Fruit fly (Drosophila melanogaster) whole organism, embryonic: ENCODE measurements around the gene Sec13.

Experiments used
- CG10565 ChIP-seq: fragments of 200-800 bp; sonication (Bioruptor generic); optimal IDR thresholded peaks from 3 replicates; lab custom pipeline; 2016; ENCODE audit warnings: missing biosample characterization, mild to moderate bottlenecking, missing genetic modification characterization
- CG11560 ChIP-seq: fragments of 200-800 bp; sonication (Bioruptor generic); IDR thresholded peaks from 3 replicates; pipeline ENCODE4 v1.3.6; 2022; ENCODE audit warnings: missing biosample characterization, missing genetic modification characterization
- CG11696 ChIP-seq: fragments of 200-800 bp; sonication (Bioruptor generic); IDR thresholded peaks from 2 replicates; pipeline ENCODE4 v1.3.6; 2022; ENCODE audit warnings: missing biosample characterization, missing genetic modification characterization
- CG12071 ChIP-seq: fragments of 200-800 bp; sonication (Bioruptor generic); optimal IDR thresholded peaks from 3 replicates; lab custom pipeline; 2018; ENCODE audit warnings: missing biosample characterization, mild to moderate bottlenecking, missing genetic modification characterization
- CG12744 ChIP-seq: fragments of 200-800 bp; sonication (Bioruptor generic); optimal IDR thresholded peaks from 2 replicates; lab custom pipeline; 2016; ENCODE audit warnings: missing biosample characterization, missing genetic modification characterization
- CG15479 ChIP-seq: fragments of 200-800 bp; sonication (Bioruptor generic); optimal IDR thresholded peaks from 3 replicates; lab custom pipeline; 2019; ENCODE audit warnings: missing biosample characterization, mild to moderate bottlenecking, missing genetic modification characterization, moderate library complexity
- CG15696 ChIP-seq: fragments of 200-800 bp; sonication (Bioruptor generic); optimal IDR thresholded peaks from 2 replicates; lab custom pipeline; 2019; ENCODE audit warnings: missing biosample characterization, mild to moderate bottlenecking, missing genetic modification characterization, moderate library complexity
- CG17829 ChIP-seq: fragments of 200-800 bp; optimal IDR thresholded peaks from 2 replicates; lab custom pipeline; 2019; ENCODE audit warnings: missing biosample characterization, mild to moderate bottlenecking, missing genetic modification characterization, moderate library complexity
- CG18764 ChIP-seq: fragments of 200-800 bp; sonication (Bioruptor generic); optimal IDR thresholded peaks from 3 replicates; lab custom pipeline; 2016; ENCODE audit warnings: missing biosample characterization, missing genetic modification characterization
- CG2202 ChIP-seq: fragments of 200-800 bp; sonication (Bioruptor generic); optimal IDR thresholded peaks from 2 replicates; lab custom pipeline; 2018; ENCODE audit warnings: missing biosample characterization, mild to moderate bottlenecking, missing genetic modification characterization
- CG6813 ChIP-seq: fragments of 200-800 bp; sonication (Bioruptor generic); optimal IDR thresholded peaks from 2 replicates; lab custom pipeline; 2017; ENCODE audit warnings: missing biosample characterization, missing genetic modification characterization, mild to moderate bottlenecking, moderate library complexity, missing genetic modification reagents
- CG7963 ChIP-seq: fragments of 200-800 bp; sonication (Bioruptor generic); IDR thresholded peaks from 3 replicates; pipeline ENCODE4 v1.3.6; 2022; ENCODE audit warnings: missing biosample characterization, missing genetic modification characterization; ENCODE audit not compliant: partially characterized antibody
- CG8089 ChIP-seq: fragments of 200-800 bp; sonication (Bioruptor generic); optimal IDR thresholded peaks from 3 replicates; lab custom pipeline; 2016; ENCODE audit warnings: missing biosample characterization, missing genetic modification characterization
- CrebB ChIP-seq: fragments of 200-800 bp; sonication (Bioruptor generic); optimal IDR thresholded peaks from 3 replicates; lab custom pipeline; 2018; ENCODE audit warnings: missing biosample characterization, mild to moderate bottlenecking, missing genetic modification characterization
- D ChIP-seq, 2 experiments: fragments of 200-800 bp in 1 of 2; fragments of >200 bp in 1 of 2; sonication (Bioruptor generic) in 1 of 2; optimal IDR thresholded peaks; 2 replicates in 1 of 2; 3 replicates in 1 of 2; lab custom pipeline; 2017; ENCODE audit warnings: mild to moderate bottlenecking in 1 of 2, missing biosample characterization in 1 of 2, missing genetic modification characterization in 1 of 2, missing genetic modification reagents in 1 of 2
- Dfd ChIP-seq, 2 experiments: fragments of >200 bp; optimal IDR thresholded peaks; 2 replicates each; lab custom pipeline; 2017; ENCODE audit warnings: missing biosample characterization in 2 of 2, missing genetic modification characterization in 2 of 2
- Dref ChIP-seq: fragments of 200-800 bp; sonication (Bioruptor generic); IDR thresholded peaks from 2 replicates; pipeline ENCODE4 v1.3.6; 2022; ENCODE audit warnings: missing biosample characterization, missing genetic modification characterization
- Elba2 ChIP-seq: fragments of 200-800 bp; sonication (Bioruptor generic); optimal IDR thresholded peaks from 3 replicates; lab custom pipeline; 2016; ENCODE audit warnings: missing biosample characterization, missing genetic modification characterization
- HHEX ChIP-seq: fragments of 200-800 bp; sonication (Bioruptor generic); optimal IDR thresholded peaks from 3 replicates; lab custom pipeline; 2017; ENCODE audit warnings: missing biosample characterization, mild to moderate bottlenecking, missing genetic modification characterization, missing genetic modification reagents
- HLH4C ChIP-seq: fragments of 200-800 bp; sonication (Bioruptor generic); IDR thresholded peaks from 3 replicates; pipeline ENCODE4 v1.3.6; 2022; ENCODE audit warnings: missing biosample characterization, missing genetic modification characterization; ENCODE audit not compliant: partially characterized antibody
- Lpt ChIP-seq: fragments of >200 bp; optimal IDR thresholded peaks from 2 replicates; lab custom pipeline; 2018; ENCODE audit warnings: missing biosample characterization, missing genetic modification characterization
- Myb ChIP-seq: fragments of 200-800 bp; sonication (Bioruptor generic); optimal IDR thresholded peaks from 2 replicates; lab custom pipeline; 2016; ENCODE audit warnings: missing biosample characterization, missing genetic modification characterization
- Nf-YB ChIP-seq: fragments of 200-800 bp; sonication (Bioruptor generic); optimal IDR thresholded peaks from 3 replicates; lab custom pipeline; 2019; ENCODE audit warnings: missing biosample characterization, mild to moderate bottlenecking, missing genetic modification characterization, moderate library complexity
- cg ChIP-seq: fragments of 200-800 bp; sonication (Bioruptor generic); optimal IDR thresholded peaks from 3 replicates; lab custom pipeline; 2019; ENCODE audit warnings: missing biosample characterization, mild to moderate bottlenecking, missing genetic modification characterization, moderate library complexity
- ci ChIP-seq: fragments of 200-800 bp; sonication (Bioruptor generic); IDR thresholded peaks from 3 replicates; pipeline ENCODE4 v1.3.6; 2022; ENCODE audit warnings: missing biosample characterization, missing genetic modification characterization
- crol ChIP-seq: fragments of 200-800 bp; sonication (Bioruptor generic); IDR thresholded peaks from 2 replicates; pipeline ENCODE4 v1.3.6; 2022; ENCODE audit warnings: missing biosample characterization, missing genetic modification characterization
- da ChIP-seq: fragments of 200-800 bp; sonication (Bioruptor generic); optimal IDR thresholded peaks from 2 replicates; lab custom pipeline; 2016; ENCODE audit warnings: missing biosample characterization, missing genetic modification characterization
- danr ChIP-seq: fragments of 200-800 bp; sonication (Bioruptor generic); IDR thresholded peaks from 2 replicates; pipeline ENCODE4 v1.3.6; 2022; ENCODE audit warnings: missing biosample characterization, missing genetic modification characterization
- exex ChIP-seq: fragments of 200-800 bp; sonication (Bioruptor generic); optimal IDR thresholded peaks from 4 replicates; lab custom pipeline; 2018; ENCODE audit warnings: missing biosample characterization, mild to moderate bottlenecking, missing genetic modification characterization, moderate library complexity
- kay ChIP-seq: fragments of 200-800 bp; sonication (Bioruptor generic); optimal IDR thresholded peaks from 2 replicates; lab custom pipeline; 2016; ENCODE audit warnings: missing biosample characterization, missing genetic modification characterization
- kni ChIP-seq: fragments of 200-800 bp; sonication (Bioruptor generic); optimal IDR thresholded peaks from 3 replicates; lab custom pipeline; 2017; ENCODE audit warnings: mild to moderate bottlenecking, missing biosample characterization, missing genetic modification reagents, missing genetic modification characterization
- lab ChIP-seq: fragments of 200-800 bp; sonication (Bioruptor generic); optimal IDR thresholded peaks from 3 replicates; lab custom pipeline; 2017; ENCODE audit warnings: missing biosample characterization, missing genetic modification characterization, mild to moderate bottlenecking, moderate library complexity, missing genetic modification reagents
- lov ChIP-seq, 2 experiments: fragments of 200-800 bp in 1 of 2; fragments of >200 bp in 1 of 2; sonication (Bioruptor generic) in 1 of 2; IDR thresholded peaks in 1 of 2; optimal IDR thresholded peaks in 1 of 2; 2 replicates in 1 of 2; 3 replicates in 1 of 2; pipeline versions ENCODE4 v1.3.6 to Lab custom; 2017 to 2022; ENCODE audit warnings: missing biosample characterization in 1 of 2, missing genetic modification characterization in 1 of 2
- mirr ChIP-seq: fragments of 200-800 bp; sonication (Bioruptor generic); optimal IDR thresholded peaks from 3 replicates; lab custom pipeline; 2018; ENCODE audit warnings: missing biosample characterization, mild to moderate bottlenecking, missing genetic modification characterization
- odd ChIP-seq: fragments of 200-800 bp; sonication (Bioruptor generic); optimal IDR thresholded peaks from 2 replicates; lab custom pipeline; 2017; ENCODE audit warnings: missing biosample characterization, mild to moderate bottlenecking, missing genetic modification characterization
- otp ChIP-seq: fragments of 200-800 bp; sonication (Bioruptor generic); IDR thresholded peaks from 3 replicates; pipeline ENCODE4, ENCODE4 v1.3.6; 2022; ENCODE audit warnings: missing biosample characterization, missing genetic modification characterization
- pho ChIP-seq: fragments of 200-800 bp; sonication (Bioruptor generic); optimal IDR thresholded peaks from 2 replicates; lab custom pipeline; 2016; ENCODE audit warnings: missing biosample characterization, missing genetic modification characterization
- ranshi ChIP-seq: fragments of 200-800 bp; sonication (Bioruptor generic); IDR thresholded peaks from 2 replicates; pipeline ENCODE4 v1.3.6; 2022; ENCODE audit warnings: missing biosample characterization, missing genetic modification characterization
- schlank ChIP-seq: fragments of 200-800 bp; sonication (Bioruptor generic); optimal IDR thresholded peaks from 2 replicates; lab custom pipeline; 2018; ENCODE audit warnings: missing biosample characterization, mild to moderate bottlenecking, missing genetic modification characterization
- sens ChIP-seq: fragments of 200-800 bp; sonication (Bioruptor generic); peaks from one replicate; lab custom pipeline; 2016; ENCODE audit warnings: missing biosample characterization, missing genetic modification characterization
- tap ChIP-seq: fragments of 200-800 bp; optimal IDR thresholded peaks from 3 replicates; lab custom pipeline; 2019; ENCODE audit warnings: missing biosample characterization, mild to moderate bottlenecking, missing genetic modification characterization, moderate library complexity
- twi ChIP-seq: fragments of 200-800 bp; optimal IDR thresholded peaks from 2 replicates; lab custom pipeline; 2019; ENCODE audit warnings: missing biosample characterization, mild to moderate bottlenecking, missing genetic modification characterization, moderate library complexity
- unpg ChIP-seq: fragments of 200-800 bp; sonication (Bioruptor generic); optimal IDR thresholded peaks from 3 replicates; lab custom pipeline; 2018; ENCODE audit warnings: missing biosample characterization, mild to moderate bottlenecking, missing genetic modification characterization, moderate library complexity
- vfl ChIP-seq: fragments of 200-800 bp; sonication (Bioruptor generic); optimal IDR thresholded peaks from 2 replicates; lab custom pipeline; 2016; ENCODE audit warnings: missing biosample characterization, missing genetic modification characterization
- vvl ChIP-seq: fragments of 200-800 bp; sonication (Bioruptor generic); IDR thresholded peaks from 2 replicates; pipeline ENCODE4 v1.3.6; 2022; ENCODE audit warnings: missing biosample characterization, missing genetic modification characterization
- zfh1 ChIP-seq: fragments of 200-800 bp; sonication (Bioruptor generic); IDR thresholded peaks from 3 replicates; pipeline ENCODE4 v1.3.6; 2022; ENCODE audit warnings: missing biosample characterization, missing genetic modification characterization

Gene Sec13

DNA sequence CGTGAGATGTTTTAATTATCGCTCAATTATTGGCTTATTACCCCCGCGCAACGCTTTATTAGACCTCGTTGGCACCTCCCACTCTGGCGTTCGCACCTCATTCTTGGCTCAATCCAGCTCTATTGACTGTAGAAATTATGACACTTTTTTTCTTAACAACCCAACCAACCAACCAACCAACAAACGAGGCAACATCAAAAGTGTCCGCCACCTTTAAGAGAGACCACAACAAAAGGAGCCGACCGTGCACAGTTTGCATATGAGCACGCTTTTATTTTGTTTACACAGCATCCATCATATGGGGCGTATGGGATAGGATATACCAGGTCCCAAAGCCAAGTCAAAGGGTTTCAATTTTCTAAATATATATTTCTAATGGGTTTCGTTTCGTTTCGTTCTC, 15.5 kb upstream of the Sec13 start:
- no peak for TF ChIP-seq Dref (GFP tag; lab: Robert Waterston, UW)
- 0 out of 3 replicates have a peak, but pooled peaks have one; percentile 52 for TF ChIP-seq otp (GFP tag; lab: Robert Waterston, UW)
- no peak for TF ChIP-seq kay (GFP tag; lab: Kevin White, UChicago)
- TF ChIP-seq CG12744 (GFP tag; lab: Kevin White, UChicago), result no peak
- peak; percentile 56 for TF ChIP-seq sens (GFP tag; lab: Kevin White, UChicago)
- TF ChIP-seq CG15696 (tag; lab: Kevin White, UChicago), result no peak
- TF ChIP-seq Dfd (GFP tag; optimal IDR thresholded peaks at IDR 0.05; lab: Kevin White, UChicago), result no peak
- TF ChIP-seq CG2202 (tag; lab: Kevin White, UChicago), result no peak
- no peak for TF ChIP-seq danr (GFP tag; lab: Robert Waterston, UW)
- peak; percentile 66 for TF ChIP-seq kni (GFP tag; lab: Kevin White, UChicago)
- peak; percentile 6 for TF ChIP-seq Nf-YB
- TF ChIP-seq pho (GFP tag; lab: Kevin White, UChicago), result no peak

DNA sequence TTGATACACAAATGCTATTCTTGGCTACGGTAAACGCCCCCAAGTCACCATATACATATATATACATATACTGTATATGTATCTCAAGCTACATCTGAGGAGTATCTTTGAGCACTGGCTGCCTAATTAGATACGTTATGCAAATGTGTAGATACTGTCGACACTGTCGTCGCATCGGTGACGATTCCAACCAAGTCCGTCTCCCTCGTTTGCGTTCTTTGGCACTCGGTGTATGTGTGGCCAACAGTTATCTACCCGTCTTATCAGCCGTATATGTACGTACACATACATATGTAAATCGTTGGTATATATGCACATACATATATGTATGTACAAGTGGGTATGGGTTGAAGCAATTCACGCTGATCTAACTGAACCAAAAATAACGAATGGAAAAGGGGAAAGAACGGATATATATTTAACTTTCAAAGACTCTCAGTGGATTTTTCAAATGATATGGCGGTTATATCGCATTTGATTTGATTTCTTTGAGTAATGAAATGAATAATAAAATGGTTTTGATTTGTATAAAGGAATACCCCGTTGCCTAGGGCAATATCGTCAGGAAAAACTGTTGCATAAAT, 14.2 kb upstream of the Sec13 start:
- TF ChIP-seq odd (GFP tag; lab: Kevin White, UChicago) (no peak), mirr (GFP tag; lab: Kevin White, UChicago) (peak; percentile 46), cg (GFP tag; lab: Kevin White, UChicago) (peak; percentile 50), lab (GFP tag; lab: Kevin White, UChicago) (peak; percentile 18), CG6813 (GFP tag; lab: Kevin White, UChicago) (no peak), Elba2 (GFP tag; lab: Kevin White, UChicago) (no peak), exex (tag; lab: Kevin White, UChicago) (peak; percentile 53), da (no peak), CG11560 (tag; lab: Robert Waterston, UW) (no peak), vvl (GFP tag; lab: Robert Waterston, UW) (peak; percentile 58; the same call in 1 of the 2 replicates), CG15479 (peak; percentile 60)

DNA sequence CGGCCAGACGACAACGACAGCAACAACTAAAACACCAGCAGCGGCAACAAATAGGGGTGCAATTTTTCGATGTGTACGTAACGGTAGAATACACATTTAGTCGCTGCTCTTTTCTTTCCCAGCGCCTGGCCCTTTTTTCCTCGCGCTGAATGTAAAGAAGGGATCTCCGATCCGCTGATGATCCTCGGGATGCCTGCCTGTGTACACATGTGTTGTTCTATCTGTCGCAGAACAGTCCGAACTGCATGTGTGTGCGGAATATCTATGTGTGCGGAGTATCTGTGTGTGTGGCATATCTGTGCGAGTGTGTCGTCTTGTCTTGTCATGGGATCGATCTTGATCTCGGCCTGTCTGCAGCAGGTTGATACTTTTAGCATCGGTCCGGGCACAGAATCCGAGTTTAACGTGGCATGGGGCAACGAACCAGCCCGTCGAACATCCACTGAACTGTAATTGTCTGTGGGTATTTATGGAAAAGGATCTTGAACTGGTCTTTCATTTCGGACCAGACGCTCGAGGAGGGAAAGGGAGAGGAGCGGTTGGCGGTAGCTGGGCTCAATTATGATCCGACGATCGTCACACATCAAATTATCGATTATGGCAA, 12.3 kb upstream of the Sec13 start:
- TF ChIP-seq vfl (GFP tag; lab: Kevin White, UChicago) (no peak), Lpt (peak; percentile 63), lov (optimal IDR thresholded peaks at IDR 0.05; lab: Kevin White, UChicago) (no peak), lov (GFP tag; IDR thresholded peaks at IDR 0.05; lab: Robert Waterston, UW) (peak; percentile 65; the same call in 1 of the 3 replicates), HHEX (GFP tag; lab: Kevin White, UChicago) (no peak), CrebB (tag; lab: Kevin White, UChicago) (no peak), ci (GFP tag; lab: Robert Waterston, UW) (no peak), CG8089 (GFP tag; lab: Kevin White, UChicago) (no peak), CG11696 (GFP tag; lab: Robert Waterston, UW) (no peak), Myb (GFP tag; lab: Kevin White, UChicago) (no peak), mirr (GFP tag; lab: Kevin White, UChicago) (no peak), unpg (GFP tag; lab: Kevin White, UChicago) (no peak), twi (tag; lab: Kevin White, UChicago) (peak; percentile 98), CG7963 (GFP tag; lab: Robert Waterston, UW) (no peak), CG18764 (GFP tag; lab: Kevin White, UChicago) (no peak), ranshi (no peak), crol (GFP tag; lab: Robert Waterston, UW) (0 out of 2 replicates have a peak, but pooled peaks have one; percentile 40), schlank (tag; lab: Kevin White, UChicago) (no peak), CG17829 (tag; lab: Kevin White, UChicago) (no peak), D (optimal IDR thresholded peaks at IDR 0.05; lab: Kevin White, UChicago) (peak; percentile 88), D (GFP tag; optimal IDR thresholded peaks at IDR 0.05; lab: Kevin White, UChicago) (no peak), zfh1 (no peak), tap (tag; lab: Kevin White, UChicago) (no peak), CG10565 (GFP tag; lab: Kevin White, UChicago) (no peak), HLH4C (GFP tag; lab: Robert Waterston, UW) (no peak), CG12071 (GFP tag; lab: Kevin White, UChicago) (no peak)
